Worm (Caenorhabditis elegans) whole organism, young adult: ENCODE data around the gene Y71H2B.8.

Source experiments
- K11D2.4 ChIP-seq: fragments of 200-800 bp; sonication (Bioruptor generic); IDR thresholded peaks from 2 replicates; pipeline ENCODE4 v1.3.6; 2022; ENCODE audit warnings: missing genetic modification reagents, missing genetic modification characterization, missing compliant biosample characterization
- Y53G8AR.9 ChIP-seq: fragments of 200-800 bp; sonication (Bioruptor generic); conservative IDR thresholded peaks from 2 replicates; pipeline ENCODE4 v1.3.6; 2022; ENCODE audit warnings: missing genetic modification reagents, missing genetic modification characterization, missing compliant biosample characterization
- nfya-1 ChIP-seq: sonication (generic microtip); optimal IDR thresholded peaks from 2 replicates; lab custom pipeline; 2017; ENCODE audit warnings: antibody characterized with exemption, missing compliant biosample characterization, missing genetic modification characterization, borderline replicate concordance; ENCODE audit not compliant: insufficient read depth
- tbp1 ChIP-seq: fragments of 200-800 bp; sonication (Bioruptor generic); optimal IDR thresholded peaks from 2 replicates; lab custom pipeline; 2018; ENCODE audit warnings: mild to moderate bottlenecking, missing genetic modification characterization, missing compliant biosample characterization

- TF ChIP-seq Y53G8AR.9 (GFP tag; lab: Robert Waterston, UW): no peak
- no peak for TF ChIP-seq nfya-1 (tag; lab: Kevin White, UChicago)
- TF ChIP-seq K11D2.4: no peak
- TF ChIP-seq tbp1 (GFP tag; lab: Kevin White, UChicago): no peak
Observed at ce11 chrIII:2571447-2571846, 7.6 kb upstream of the Y71H2B.8 start, which contains the start of gene Y54F10AR.2.
